Fruit fly (Drosophila melanogaster) whole organism, embryonic: ENCODE data around the gene CG2111.
A peak's percentile ranks its signal among the peaks of the same experiment; 100 is the strongest.

Experiments
- Asciz ChIP-seq: fragments of 200-800 bp; sonication (Bioruptor generic); optimal IDR thresholded peaks from 2 replicates; lab custom pipeline; 2017; ENCODE audit warnings: missing biosample characterization, mild to moderate bottlenecking, missing genetic modification characterization, missing genetic modification reagents
- CG10209 ChIP-seq: fragments of 200-800 bp; sonication (Bioruptor generic); optimal IDR thresholded peaks from 3 replicates; lab custom pipeline; 2017; ENCODE audit warnings: missing biosample characterization, mild to moderate bottlenecking, missing genetic modification characterization, missing genetic modification reagents
- CG10462 ChIP-seq: fragments of 200-800 bp; sonication (Bioruptor generic); optimal IDR thresholded peaks from 2 replicates; lab custom pipeline; 2016; ENCODE audit warnings: missing biosample characterization, missing genetic modification characterization
- CG11456 ChIP-seq: fragments of 200-800 bp; sonication (Bioruptor generic); IDR thresholded peaks from 3 replicates; pipeline ENCODE4 v1.3.6; 2022; ENCODE audit warnings: missing biosample characterization, missing genetic modification characterization
- CG11504 ChIP-seq: fragments of 200-800 bp; sonication (Bioruptor generic); optimal IDR thresholded peaks from 3 replicates; lab custom pipeline; 2019; ENCODE audit warnings: missing biosample characterization, mild to moderate bottlenecking, missing genetic modification characterization, moderate library complexity
- CG11560 ChIP-seq: fragments of 200-800 bp; sonication (Bioruptor generic); IDR thresholded peaks from 3 replicates; pipeline ENCODE4 v1.3.6; 2022; ENCODE audit warnings: missing biosample characterization, missing genetic modification characterization
- CG12219 ChIP-seq: fragments of 200-800 bp; sonication (Bioruptor generic); optimal IDR thresholded peaks from 3 replicates; lab custom pipeline; 2018; ENCODE audit warnings: missing biosample characterization, mild to moderate bottlenecking, missing genetic modification characterization
- CG12942 ChIP-seq: fragments of 200-800 bp; sonication (Bioruptor generic); optimal IDR thresholded peaks from 3 replicates; lab custom pipeline; 2016; ENCODE audit warnings: missing biosample characterization, missing genetic modification characterization
- CG13894 ChIP-seq: fragments of 200-800 bp; sonication (Bioruptor generic); optimal IDR thresholded peaks from 3 replicates; lab custom pipeline; 2018; ENCODE audit warnings: missing biosample characterization, mild to moderate bottlenecking, missing genetic modification characterization, moderate library complexity
- CG14050 ChIP-seq: fragments of 200-800 bp; sonication (Bioruptor generic); IDR thresholded peaks from 3 replicates; pipeline ENCODE4 v1.3.6; 2022; ENCODE audit warnings: missing biosample characterization, missing genetic modification characterization
- CG14441 ChIP-seq: fragments of 200-800 bp; sonication (Bioruptor generic); IDR thresholded peaks from 2 replicates; pipeline ENCODE4 v1.3.6; 2022; ENCODE audit warnings: missing biosample characterization, missing genetic modification characterization
- CG14860 ChIP-seq: fragments of 200-800 bp; sonication (Bioruptor generic); IDR thresholded peaks from 3 replicates; pipeline ENCODE4 v1.3.6; 2022; ENCODE audit warnings: missing biosample characterization, missing genetic modification characterization; ENCODE audit not compliant: partially characterized antibody
- CG18599 ChIP-seq: fragments of 200-800 bp; sonication (Bioruptor generic); optimal IDR thresholded peaks from 3 replicates; lab custom pipeline; 2017; ENCODE audit warnings: missing biosample characterization, missing genetic modification characterization, mild to moderate bottlenecking, moderate library complexity, missing genetic modification reagents
- CG2120 ChIP-seq: fragments of 200-800 bp; sonication (Bioruptor generic); optimal IDR thresholded peaks from 3 replicates; lab custom pipeline; 2016; ENCODE audit warnings: missing biosample characterization, missing genetic modification characterization
- CG30431 ChIP-seq: fragments of 200-800 bp; sonication (Bioruptor generic); optimal IDR thresholded peaks from 2 replicates; lab custom pipeline; 2017; ENCODE audit warnings: missing biosample characterization, missing genetic modification characterization
- CG31224 ChIP-seq: fragments of 200-800 bp; sonication (Bioruptor generic); IDR thresholded peaks from 2 replicates; pipeline ENCODE4 v1.3.6; 2022; ENCODE audit warnings: missing biosample characterization, missing genetic modification characterization
- CG32767 ChIP-seq: fragments of 200-800 bp; sonication (Bioruptor generic); IDR thresholded peaks from 2 replicates; pipeline ENCODE4 v1.3.6; 2022; ENCODE audit warnings: missing biosample characterization, missing genetic modification characterization
- CG32772 ChIP-seq: fragments of 200-800 bp; sonication (Bioruptor generic); IDR thresholded peaks from 2 replicates; pipeline ENCODE4 v1.3.6; 2022; ENCODE audit warnings: missing biosample characterization, missing genetic modification characterization
- CG4404 ChIP-seq: fragments of 200-800 bp; sonication (Bioruptor generic); IDR thresholded peaks from 2 replicates; pipeline ENCODE4 v1.3.6; 2022; ENCODE audit warnings: missing biosample characterization, missing genetic modification characterization
- CG4424 ChIP-seq: fragments of 200-800 bp; sonication (Bioruptor generic); optimal IDR thresholded peaks from 3 replicates; lab custom pipeline; 2016; ENCODE audit warnings: missing biosample characterization, missing genetic modification characterization
- CG6689 ChIP-seq: fragments of 200-800 bp; sonication (Bioruptor generic); IDR thresholded peaks from 2 replicates; pipeline ENCODE4 v1.3.6; 2022; ENCODE audit warnings: missing biosample characterization, missing genetic modification characterization
- CG8281 ChIP-seq: fragments of 200-800 bp; sonication (Bioruptor generic); optimal IDR thresholded peaks from 2 replicates; lab custom pipeline; 2018; ENCODE audit warnings: missing biosample characterization, mild to moderate bottlenecking, missing genetic modification characterization, moderate library complexity
- CG9215 ChIP-seq: fragments of 200-800 bp; sonication (Bioruptor generic); IDR thresholded peaks from 2 replicates; pipeline ENCODE4 v1.3.6; 2022; ENCODE audit warnings: missing biosample characterization, missing genetic modification characterization
- CHES-1-like ChIP-seq: fragments of 200-800 bp; sonication (Bioruptor generic); optimal IDR thresholded peaks from 2 replicates; lab custom pipeline; 2016; ENCODE audit warnings: missing biosample characterization, missing genetic modification characterization
- Dll ChIP-seq: fragments of 200-800 bp; sonication (Bioruptor generic); IDR thresholded peaks from 4 replicates; pipeline ENCODE4 v1.3.6; 2022; ENCODE audit warnings: missing biosample characterization, missing genetic modification characterization; ENCODE audit not compliant: partially characterized antibody
- Fer3 ChIP-seq: fragments of 200-800 bp; sonication (Bioruptor generic); optimal IDR thresholded peaks from 2 replicates; lab custom pipeline; 2018; ENCODE audit warnings: missing biosample characterization, mild to moderate bottlenecking, missing genetic modification characterization, moderate library complexity
- Hand ChIP-seq: fragments of 200-800 bp; sonication (Bioruptor generic); optimal IDR thresholded peaks from 2 replicates; lab custom pipeline; 2017; ENCODE audit warnings: mild to moderate bottlenecking, missing biosample characterization, missing genetic modification reagents, missing genetic modification characterization
- Hmr ChIP-seq: fragments of 200-800 bp; sonication (Bioruptor generic); optimal IDR thresholded peaks from 3 replicates; lab custom pipeline; 2017; ENCODE audit warnings: mild to moderate bottlenecking, missing biosample characterization, missing genetic modification reagents, missing genetic modification characterization
- Hsf ChIP-seq: fragments of 200-800 bp; sonication (Bioruptor generic); optimal IDR thresholded peaks from 3 replicates; lab custom pipeline; 2016; ENCODE audit warnings: missing biosample characterization, missing genetic modification characterization
- Med ChIP-seq: fragments of 200-800 bp; sonication (Bioruptor generic); peaks from one replicate; lab custom pipeline; 2016; ENCODE audit warnings: missing biosample characterization, missing genetic modification characterization, mild to moderate bottlenecking, inconsistent platforms, moderate library complexity
- Meics ChIP-seq: fragments of 200-800 bp; sonication (Bioruptor generic); optimal IDR thresholded peaks from 2 replicates; lab custom pipeline; 2017; ENCODE audit warnings: missing biosample characterization, mild to moderate bottlenecking, missing genetic modification characterization
- Neu2 ChIP-seq: fragments of 200-800 bp; sonication (Bioruptor generic); optimal IDR thresholded peaks from 3 replicates; lab custom pipeline; 2016; ENCODE audit warnings: missing biosample characterization, missing genetic modification characterization, borderline replicate concordance
- Ravus ChIP-seq: fragments of 200-800 bp; sonication (Bioruptor generic); IDR thresholded peaks from 2 replicates; pipeline ENCODE4 v1.3.6; 2022; ENCODE audit warnings: missing biosample characterization, missing genetic modification characterization
- Six4 ChIP-seq: fragments of 200-800 bp; sonication (Bioruptor generic); optimal IDR thresholded peaks from 2 replicates; lab custom pipeline; 2016; ENCODE audit warnings: missing biosample characterization, missing genetic modification characterization
- abd-A ChIP-seq: fragments of 200-800 bp; sonication (Bioruptor generic); optimal IDR thresholded peaks from 3 replicates; lab custom pipeline; 2019; ENCODE audit warnings: missing biosample characterization, mild to moderate bottlenecking, missing genetic modification characterization, moderate library complexity
- ci ChIP-seq: fragments of 200-800 bp; sonication (Bioruptor generic); IDR thresholded peaks from 3 replicates; pipeline ENCODE4 v1.3.6; 2022; ENCODE audit warnings: missing biosample characterization, missing genetic modification characterization
- dmrt99B ChIP-seq: fragments of 200-800 bp; sonication (Bioruptor generic); optimal IDR thresholded peaks from 2 replicates; lab custom pipeline; 2018; ENCODE audit warnings: missing biosample characterization, mild to moderate bottlenecking, missing genetic modification characterization, moderate library complexity
- emc ChIP-seq: fragments of 200-800 bp; sonication (Bioruptor generic); optimal IDR thresholded peaks from 2 replicates; lab custom pipeline; 2016; ENCODE audit warnings: missing biosample characterization, missing genetic modification characterization
- jing ChIP-seq: fragments of 200-800 bp; sonication (Bioruptor generic); optimal IDR thresholded peaks from 2 replicates; lab custom pipeline; 2018; ENCODE audit warnings: missing biosample characterization, mild to moderate bottlenecking, missing genetic modification characterization
- knrl ChIP-seq: fragments of 200-800 bp; sonication (Bioruptor generic); IDR thresholded peaks from 3 replicates; pipeline ENCODE4 v1.3.6; 2022; ENCODE audit warnings: missing biosample characterization, missing genetic modification characterization; ENCODE audit not compliant: partially characterized antibody
- lov ChIP-seq, 2 experiments: fragments of 200-800 bp in 1 of 2; fragments of >200 bp in 1 of 2; sonication (Bioruptor generic) in 1 of 2; IDR thresholded peaks in 1 of 2; optimal IDR thresholded peaks in 1 of 2; 2 replicates in 1 of 2; 3 replicates in 1 of 2; pipeline versions ENCODE4 v1.3.6 to Lab custom; 2017 to 2022; ENCODE audit warnings: missing biosample characterization in 1 of 2, missing genetic modification characterization in 1 of 2
- maf-S ChIP-seq: fragments of 200-800 bp; sonication (Bioruptor generic); optimal IDR thresholded peaks from 2 replicates; lab custom pipeline; 2016; ENCODE audit warnings: missing biosample characterization, missing genetic modification characterization
- odd ChIP-seq: fragments of 200-800 bp; sonication (Bioruptor generic); optimal IDR thresholded peaks from 2 replicates; lab custom pipeline; 2017; ENCODE audit warnings: missing biosample characterization, mild to moderate bottlenecking, missing genetic modification characterization
- sc ChIP-seq, 3 experiments: fragments of >200 bp in 2 of 3; fragments of 200-800 bp in 1 of 3; sonication (Bioruptor generic) in 1 of 3; optimal IDR thresholded peaks; 2 replicates in 2 of 3; 3 replicates in 1 of 3; lab custom pipeline; 2017; ENCODE audit warnings: mild to moderate bottlenecking in 1 of 3, missing biosample characterization in 1 of 3, missing genetic modification characterization in 1 of 3, missing genetic modification reagents in 1 of 3

Gene CG2111

DNA sequence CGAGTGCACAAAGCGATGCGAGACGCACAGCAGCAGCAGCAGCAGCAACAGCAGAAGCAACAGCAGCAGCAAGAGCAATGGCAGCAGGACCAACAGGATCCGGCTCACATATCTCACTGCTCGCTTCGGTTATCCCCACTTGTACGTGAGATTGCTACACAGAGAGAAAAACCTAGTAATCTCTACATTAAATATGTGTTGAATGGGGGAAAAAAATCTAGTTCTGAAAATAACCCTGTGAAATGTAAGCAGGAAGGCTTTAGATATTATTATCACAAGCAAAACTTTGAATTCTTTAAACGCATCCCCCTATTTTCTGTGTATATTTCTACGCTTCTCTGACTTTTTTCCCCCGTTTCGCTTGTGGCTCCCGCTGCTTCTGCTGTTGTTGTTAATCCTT lies 40.3 kb downstream of the CG2111 start (continued):
- TF ChIP-seq CG32767 (GFP tag; lab: Robert Waterston, UW) (no peak), CG12942 (GFP tag; lab: Kevin White, UChicago) (no peak), CG10462 (GFP tag; lab: Kevin White, UChicago) (no peak), jing (GFP tag; lab: Kevin White, UChicago) (no peak), CG13894 (tag; lab: Kevin White, UChicago) (no peak), CHES-1-like (GFP tag; lab: Kevin White, UChicago) (no peak), Meics (peak; percentile 10), emc (no peak), odd (no peak), CG14860 (GFP tag; lab: Robert Waterston, UW) (no peak), abd-A (tag; lab: Kevin White, UChicago) (no peak), Med (GFP tag; lab: Kevin White, UChicago) (peak; percentile 62), CG4404 (GFP tag; lab: Robert Waterston, UW) (no peak), Six4 (GFP tag; lab: Kevin White, UChicago) (no peak), Hsf (GFP tag; lab: Kevin White, UChicago) (no peak), Asciz (GFP tag; lab: Kevin White, UChicago) (no peak), Hand (GFP tag; lab: Kevin White, UChicago) (no peak), CG4424 (GFP tag; lab: Kevin White, UChicago) (no peak), maf-S (GFP tag; lab: Kevin White, UChicago) (no peak), CG10209 (GFP tag; lab: Kevin White, UChicago) (no peak), Fer3 (tag; lab: Kevin White, UChicago) (no peak), CG11456 (GFP tag; lab: Robert Waterston, UW) (no peak), Ravus (GFP tag; lab: Robert Waterston, UW) (no peak), Hmr (GFP tag; lab: Kevin White, UChicago) (peak; percentile 6), Neu2 (no peak), CG2120 (GFP tag; lab: Kevin White, UChicago) (peak; percentile 33), CG11560 (tag; lab: Robert Waterston, UW) (0 out of 3 replicates have a peak, but pooled peaks have one; percentile 28), lov (optimal IDR thresholded peaks at IDR 0.05; lab: Kevin White, UChicago) (no peak), lov (GFP tag; IDR thresholded peaks at IDR 0.05; lab: Robert Waterston, UW) (no peak), dmrt99B (tag; lab: Kevin White, UChicago) (peak; percentile 30), knrl (GFP tag; lab: Robert Waterston, UW) (no peak), CG8281 (no peak), CG14050 (GFP tag; lab: Robert Waterston, UW) (no peak), Dll (no peak), CG30431 (GFP tag; lab: Kevin White, UChicago) (no peak), sc (optimal IDR thresholded peaks at IDR 0.05; lab: Kevin White, UChicago) (no peak), sc (GFP tag; optimal IDR thresholded peaks at IDR 0.05; lab: Kevin White, UChicago) (no peak), CG31224 (GFP tag; lab: Robert Waterston, UW) (0 out of 2 replicates have a peak, but pooled peaks have one; percentile 19), CG9215 (GFP tag; lab: Robert Waterston, UW) (no peak), CG18599 (GFP tag; lab: Kevin White, UChicago) (peak; percentile 58), CG11504 (tag; lab: Kevin White, UChicago) (peak; percentile 29), CG12219 (GFP tag; lab: Kevin White, UChicago) (no peak), CG32772 (no peak), ci (GFP tag; lab: Robert Waterston, UW) (0 out of 3 replicates have a peak, but pooled peaks have one; percentile 21), CG6689 (GFP tag; lab: Robert Waterston, UW) (0 out of 2 replicates have a peak, but pooled peaks have one; percentile 5), CG14441 (no peak)
